Worm (Caenorhabditis elegans): ENCODE data around the gene acn-1.
A peak's percentile ranks its signal among the peaks of the same experiment; 100 is the strongest.

Gene acn-1

DNA sequence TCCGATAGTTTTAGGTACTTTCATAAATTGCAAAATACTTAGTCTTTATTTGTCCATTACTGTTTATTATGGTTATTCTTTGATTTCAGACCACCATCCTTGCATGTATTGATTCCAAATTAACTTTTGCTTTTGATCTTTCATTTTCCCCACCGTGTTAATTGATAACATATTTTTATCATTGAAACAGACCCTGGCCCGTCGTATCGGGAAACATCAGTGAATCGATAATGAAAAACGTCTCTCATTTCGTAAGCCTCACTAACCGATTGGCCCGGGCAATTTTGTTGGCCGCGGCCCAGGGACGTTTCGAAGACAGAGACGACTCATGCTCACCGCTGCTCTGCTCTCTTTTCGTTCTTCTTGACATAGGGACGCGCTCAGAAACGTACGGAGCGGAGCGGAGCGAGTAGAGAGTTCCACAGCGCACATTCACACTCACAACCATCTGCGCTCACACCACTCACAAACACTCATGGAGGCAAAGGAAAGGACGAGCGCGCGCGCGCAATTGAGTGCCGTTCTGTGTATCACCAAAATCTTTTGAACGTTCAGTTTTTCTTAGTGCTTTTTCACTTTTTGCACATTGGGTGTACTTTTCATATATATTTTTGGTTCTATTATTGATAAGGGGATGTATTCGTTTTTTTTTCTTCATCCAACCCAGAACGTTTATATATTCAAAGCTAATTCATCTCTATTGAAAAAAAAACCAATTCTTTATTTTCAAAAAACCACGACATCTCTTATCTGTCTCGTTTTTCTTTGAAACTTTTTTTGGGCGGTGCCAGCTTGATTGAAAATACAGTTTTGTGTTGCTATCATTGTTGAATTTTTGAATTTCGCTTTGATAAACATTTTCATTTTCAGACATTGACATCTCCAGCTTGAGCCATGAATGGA, 32.9 kb downstream of the acn-1 start, which contains the start of gene C24H10.2 (continued):
- TF ChIP-seq tbx-2 (tag; optimal IDR thresholded peaks at IDR 0.05) (peak; percentile 1), nhr-85 (tag) (no peak), nhr-11 (tag; optimal IDR thresholded peaks at IDR 0.05) (no peak), ceh-88 (GFP tag; IDR thresholded peaks at IDR 0.05) (no peak), sox-4 (tag; optimal IDR thresholded peaks at IDR 0.05) (no peak), dpl-1 (GFP tag; optimal IDR thresholded peaks at IDR 0.05) (peak in 1 of 3 experiments; percentile 20), nhr-47 (tag; optimal IDR thresholded peaks at IDR 0.05) (no peak), hlh-17 (GFP tag; optimal IDR thresholded peaks at IDR 0.05; ENCODE audit: borderline replicate concordance) (no peak), elt-3 (tag; optimal IDR thresholded peaks at IDR 0.05) (no peak), lir-3 (tag; optimal IDR thresholded peaks at IDR 0.05; ENCODE audit: poor library complexity) (no peak), alr-1 (tag; optimal IDR thresholded peaks at IDR 0.05; ENCODE audit: borderline replicate concordance) (no peak), fkh-8 (tag; optimal IDR thresholded peaks at IDR 0.05) (no peak), irx-1 (tag; optimal IDR thresholded peaks at IDR 0.05) (no peak), sup-37 (GFP tag; optimal IDR thresholded peaks at IDR 0.05) (no peak), egl-13 (tag; optimal IDR thresholded peaks at IDR 0.05) (no peak), blmp-1 (tag; optimal IDR thresholded peaks at IDR 0.05) (peak; percentile 15), xbp-1 (tag; optimal IDR thresholded peaks at IDR 0.05) (peak; percentile 14), nhr-90 (tag; optimal IDR thresholded peaks at IDR 0.05; ENCODE audit: poor library complexity) (no peak), tlp-1 (tag; optimal IDR thresholded peaks at IDR 0.05) (no peak), snu-23 (GFP tag; optimal IDR thresholded peaks at IDR 0.05) (peak; percentile 56), mef-2 (tag; optimal IDR thresholded peaks at IDR 0.05) (no peak), ceh-63 (GFP tag; optimal IDR thresholded peaks at IDR 0.05) (no peak), fkh-4 (tag; optimal IDR thresholded peaks at IDR 0.05; ENCODE audit: borderline replicate concordance) (no peak), nhr-84 (tag; optimal IDR thresholded peaks at IDR 0.05) (no peak), fkh-10 (GFP tag; optimal IDR thresholded peaks at IDR 0.05) (peak; percentile 48), sptf-1 (tag; optimal IDR thresholded peaks at IDR 0.05) (no peak), efl-3 (GFP tag; optimal IDR thresholded peaks at IDR 0.05) (no peak), pqm-1 (tag; optimal IDR thresholded peaks at IDR 0.05) (no peak), pax-3 (tag; optimal IDR thresholded peaks at IDR 0.05) (no peak), snpc-4 (tag; optimal IDR thresholded peaks at IDR 0.05) (no peak), pag-3 (tag; optimal IDR thresholded peaks at IDR 0.05; ENCODE audit: borderline replicate concordance, insufficient read depth) (no peak), unc-62 (GFP tag; optimal IDR thresholded peaks at IDR 0.05) (no peak), elt-2 (tag; optimal IDR thresholded peaks at IDR 0.05) (peak; percentile 55), lsy-2 (tag; optimal IDR thresholded peaks at IDR 0.05) (peak in 1 of 2 experiments; percentile 48), egl-27 (tag; optimal IDR thresholded peaks at IDR 0.05) (no peak), dsc-1 (tag; optimal IDR thresholded peaks at IDR 0.05) (peak; percentile 13), rnt-1 (tag; optimal IDR thresholded peaks at IDR 0.05) (peak; percentile 56), lin-15B (tag; optimal IDR thresholded peaks at IDR 0.05) (no peak), C04F5.9 (tag; optimal IDR thresholded peaks at IDR 0.05) (no peak), hpl-2 (GFP tag; optimal IDR thresholded peaks at IDR 0.05) (no peak), ets-5 (GFP tag; IDR thresholded peaks at IDR 0.05) (no peak), unc-130 (tag; optimal IDR thresholded peaks at IDR 0.05) (no peak), nhr-12 (tag; optimal IDR thresholded peaks at IDR 0.05) (no peak), unc-30 (tag; optimal IDR thresholded peaks at IDR 0.05) (no peak), swsn-7 (tag; optimal IDR thresholded peaks at IDR 0.05) (no peak), nhr-20 (tag; optimal IDR thresholded peaks at IDR 0.05) (peak; percentile 34), nhr-76 (tag; optimal IDR thresholded peaks at IDR 0.05) (no peak), hlh-4 (tag; optimal IDR thresholded peaks at IDR 0.05) (no peak), aly-2 (tag; optimal IDR thresholded peaks at IDR 0.05) (no peak), fos-1 (tag; optimal IDR thresholded peaks at IDR 0.05) (no peak), lin-39 (tag; optimal IDR thresholded peaks at IDR 0.05) (no peak)

Data from whole organism, L1 larva.